Fruit fly (Drosophila melanogaster) whole organism, adult: Measurements from ENCODE around the gene ara.

Experiments used
- CG33017 ChIP-seq: fragments of 200-800 bp; sonication (Bioruptor generic); optimal IDR thresholded peaks from 2 replicates; lab custom pipeline; 2018; ENCODE audit warnings: missing biosample characterization, mild to moderate bottlenecking, missing genetic modification characterization, moderate library complexity
- CG7045 ChIP-seq: fragments of 200-800 bp; sonication (Bioruptor generic); optimal IDR thresholded peaks from 2 replicates; lab custom pipeline; 2017; ENCODE audit warnings: missing biosample characterization, mild to moderate bottlenecking, missing genetic modification characterization
- ovo ChIP-seq: fragments of 200-800 bp; sonication (Bioruptor generic); optimal IDR thresholded peaks from 2 replicates; lab custom pipeline; 2016; ENCODE audit warnings: missing biosample characterization, missing genetic modification characterization

DNA sequence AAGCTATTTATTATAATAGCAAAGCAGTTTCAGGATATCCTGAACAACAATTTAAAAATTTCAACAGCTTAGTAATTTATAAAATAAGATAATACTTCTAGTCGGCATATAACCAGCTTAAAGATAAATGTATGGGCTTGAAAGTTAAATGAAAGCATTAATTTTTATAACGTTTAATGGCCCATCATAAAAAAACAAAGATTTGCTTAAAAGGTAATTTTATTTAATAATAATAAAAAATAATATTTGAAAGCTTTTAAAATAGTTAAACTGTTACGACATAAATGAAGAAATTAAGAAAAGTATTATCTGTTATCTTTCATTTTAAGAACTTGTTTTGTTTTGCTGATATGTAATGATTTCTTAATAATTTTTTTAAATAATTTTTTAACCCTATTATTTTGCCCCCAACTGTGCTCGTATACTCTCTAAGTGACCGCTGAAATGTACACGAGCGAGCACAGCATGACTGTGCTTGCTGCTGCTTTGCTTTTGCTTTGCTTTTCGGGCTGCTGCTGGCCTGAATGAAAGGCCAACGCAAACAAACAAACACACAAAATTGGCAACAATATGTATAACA is 6.8 kb downstream of the ara start:
- TF ChIP-seq CG7045 (GFP tag; lab: Kevin White, UChicago) (no peak), CG33017 (tag; lab: Kevin White, UChicago) (no peak), ovo (no peak)
